Worm (Caenorhabditis elegans): ENCODE data around the gene syf-2.

- TF ChIP-seq nhr-11 (tag; optimal IDR thresholded peaks at IDR 0.05) (peak; percentile 77), snpc-4 (tag; optimal IDR thresholded peaks at IDR 0.05) (no peak), unc-39 (tag; optimal IDR thresholded peaks at IDR 0.05) (no peak), ceh-82 (tag; optimal IDR thresholded peaks at IDR 0.05) (no peak), elt-3 (tag; optimal IDR thresholded peaks at IDR 0.05) (no peak), nhr-28 (tag; optimal IDR thresholded peaks at IDR 0.05) (no peak), unc-62 (GFP tag; optimal IDR thresholded peaks at IDR 0.05) (no peak), nhr-67 (tag; optimal IDR thresholded peaks at IDR 0.05) (no peak), lin-15B (tag; optimal IDR thresholded peaks at IDR 0.05) (no peak), nhr-12 (tag; optimal IDR thresholded peaks at IDR 0.05) (no peak), egl-27 (tag; optimal IDR thresholded peaks at IDR 0.05) (no peak), lin-39 (tag; optimal IDR thresholded peaks at IDR 0.05) (no peak), mdl-1 (tag; optimal IDR thresholded peaks at IDR 0.05) (no peak), ztf-11 (tag; optimal IDR thresholded peaks at IDR 0.05) (no peak)
Observed at ce11 chrIII:7114952-7115488, 46.9 kb downstream of the syf-2 start, which contains the start of gene nhr-10.
